Fruit fly (Drosophila melanogaster): ENCODE measurements around the gene Wdr82.

The Wdr82 gene

dm6 chr2L:8346260-8346659, 28.0 kb upstream of the Wdr82 start, which contains the start of gene CG7778:
CG7778 (plus strand) TSS chr2L:8346620.
- TF ChIP-seq Pif1B (GFP tag; optimal IDR thresholded peaks at IDR 0.05), result no peak
- no peak for TF ChIP-seq CG4496 (GFP tag; IDR thresholded peaks at IDR 0.05)
- no peak for TF ChIP-seq gl (tag; optimal IDR thresholded peaks at IDR 0.05)
- no peak for TF ChIP-seq CG9948 (tag; optimal IDR thresholded peaks at IDR 0.05)
- TF ChIP-seq Pif1A (GFP tag; optimal IDR thresholded peaks at IDR 0.05), result no peak
- no peak for TF ChIP-seq CG15710 (tag; optimal IDR thresholded peaks at IDR 0.05)
- TF ChIP-seq CG12605 (GFP tag; IDR thresholded peaks at IDR 0.05), result no peak
- TF ChIP-seq CG17806 (tag; optimal IDR thresholded peaks at IDR 0.05), result no peak
- no peak for TF ChIP-seq CG10348 (GFP tag; IDR thresholded peaks at IDR 0.05)
- TF ChIP-seq CG8159 (tag; optimal IDR thresholded peaks at IDR 0.05), result no peak
- no peak for TF ChIP-seq Ets98B (GFP tag; IDR thresholded peaks at IDR 0.05)
- TF ChIP-seq EcR (GFP tag; optimal IDR thresholded peaks at IDR 0.05), result no peak
- TF ChIP-seq CG13204 (GFP tag; optimal IDR thresholded peaks at IDR 0.05), result no peak
- no peak for TF ChIP-seq Snoo (tag; optimal IDR thresholded peaks at IDR 0.05)
- no peak for TF ChIP-seq CG14655 (GFP tag; optimal IDR thresholded peaks at IDR 0.05)
- no peak for TF ChIP-seq fd96Ca (GFP tag; IDR thresholded peaks at IDR 0.05)
- no peak for TF ChIP-seq CG32121 (GFP tag; IDR thresholded peaks at IDR 0.05)

dm6 chr2L:8350560-8351171, 23.6 kb upstream of the Wdr82 start:
- no peak for TF ChIP-seq CG8301 (tag; optimal IDR thresholded peaks at IDR 0.05)
- TF ChIP-seq Pif1B (GFP tag; optimal IDR thresholded peaks at IDR 0.05), result no peak
- no peak for TF ChIP-seq CG34367 (tag; optimal IDR thresholded peaks at IDR 0.05)
- no peak for TF ChIP-seq CG17806 (tag; optimal IDR thresholded peaks at IDR 0.05)
- no peak for TF ChIP-seq CG8159 (tag; optimal IDR thresholded peaks at IDR 0.05)
- TF ChIP-seq Snoo (tag; optimal IDR thresholded peaks at IDR 0.05), result no peak
- no peak for TF ChIP-seq rn (GFP tag; IDR thresholded peaks at IDR 0.05)
- TF ChIP-seq CG15710 (tag; optimal IDR thresholded peaks at IDR 0.05), result no peak
- no peak for TF ChIP-seq EcR (GFP tag; optimal IDR thresholded peaks at IDR 0.05)
- TF ChIP-seq D1 (tag; optimal IDR thresholded peaks at IDR 0.05), result no peak
- TF ChIP-seq CG14655 (GFP tag; optimal IDR thresholded peaks at IDR 0.05), result no peak
- TF ChIP-seq Ets98B (GFP tag; IDR thresholded peaks at IDR 0.05), result no peak
- no peak for TF ChIP-seq CG13204 (GFP tag; optimal IDR thresholded peaks at IDR 0.05)
- no peak for TF ChIP-seq CG9948 (tag; optimal IDR thresholded peaks at IDR 0.05)
- no peak for TF ChIP-seq gl (tag; optimal IDR thresholded peaks at IDR 0.05)

DNA sequence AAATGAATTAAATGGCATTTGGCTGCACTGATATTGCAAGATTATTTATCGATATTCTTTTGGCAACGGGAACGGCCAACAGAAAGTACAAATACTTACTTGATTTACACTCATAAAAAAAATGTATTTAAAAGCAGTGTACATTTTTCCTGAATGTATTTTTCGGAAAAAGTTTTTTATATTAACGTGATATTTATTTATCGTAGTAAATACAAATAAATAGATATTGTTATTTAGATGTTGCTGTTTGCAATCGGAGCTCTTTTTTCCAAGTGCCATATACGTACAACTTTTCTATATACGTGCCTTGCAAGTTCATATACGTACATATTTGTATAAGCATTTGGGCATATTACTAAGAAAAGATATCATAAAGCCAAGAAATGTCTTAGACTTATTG, 22.9 kb upstream of the Wdr82 start:
- TF ChIP-seq CG32121 (GFP tag; IDR thresholded peaks at IDR 0.05) (no peak), fd96Ca (GFP tag; IDR thresholded peaks at IDR 0.05) (no peak), D1 (tag; optimal IDR thresholded peaks at IDR 0.05) (no peak), CG4496 (GFP tag; IDR thresholded peaks at IDR 0.05) (no peak)

DNA sequence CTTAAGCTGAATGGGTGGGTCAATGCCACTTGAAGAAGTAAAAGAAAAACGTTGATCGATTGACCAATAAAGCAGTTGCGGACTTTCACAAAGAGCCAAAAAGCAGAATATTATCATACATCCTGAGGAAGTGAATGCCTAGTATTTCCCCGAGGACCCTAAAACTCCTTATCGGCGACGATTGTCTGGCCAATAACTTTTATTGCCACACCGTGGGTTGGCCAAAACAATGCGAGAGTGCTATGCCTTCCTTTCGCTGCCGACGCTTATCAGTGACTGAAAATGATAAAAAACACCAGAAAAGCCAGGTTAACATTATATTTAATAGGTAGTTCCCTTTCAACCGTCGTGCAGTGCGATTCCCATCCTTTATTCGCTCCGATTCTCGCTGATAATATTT, 22.4 kb upstream of the Wdr82 start, which contains the start of gene Mur29B:
TSS of gene Mur29B (plus strand) at position 324 of the 400 bp plus-strand sequence.
- no peak for TF ChIP-seq CG9948 (tag; optimal IDR thresholded peaks at IDR 0.05)
- TF ChIP-seq D1 (tag; optimal IDR thresholded peaks at IDR 0.05), result no peak
- no peak for TF ChIP-seq CG4496 (GFP tag; IDR thresholded peaks at IDR 0.05)
- no peak for TF ChIP-seq CG15710 (tag; optimal IDR thresholded peaks at IDR 0.05)

DNA sequence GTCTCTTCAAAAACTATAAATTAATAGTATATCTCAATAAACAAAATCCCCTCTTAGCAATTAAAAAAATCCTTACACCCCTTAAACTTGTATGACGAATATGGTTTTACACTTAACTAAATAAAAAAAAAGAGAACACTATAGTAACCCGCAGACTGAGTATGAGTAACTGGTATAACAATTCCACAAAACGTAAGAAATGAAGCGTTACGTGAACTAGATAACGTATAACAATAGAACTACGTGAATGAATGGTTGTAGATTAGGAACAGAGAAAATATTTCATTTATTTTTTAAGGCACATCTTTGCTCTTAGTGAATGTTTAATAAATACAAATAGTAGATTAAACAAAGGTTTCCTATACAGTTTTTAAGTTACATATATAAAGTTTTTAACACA, 18.8 kb upstream of the Wdr82 start:
- TF ChIP-seq CG17806 (tag; optimal IDR thresholded peaks at IDR 0.05) (no peak), CG8159 (tag; optimal IDR thresholded peaks at IDR 0.05) (no peak), CG9948 (tag; optimal IDR thresholded peaks at IDR 0.05) (no peak), D1 (tag; optimal IDR thresholded peaks at IDR 0.05) (no peak), CG32121 (GFP tag; IDR thresholded peaks at IDR 0.05) (no peak), fd96Ca (GFP tag; IDR thresholded peaks at IDR 0.05) (no peak)

dm6 chr2L:8361204-8361952, 12.9 kb upstream of the Wdr82 start:
- peak; percentile 56 for TF ChIP-seq CG8159 (tag; optimal IDR thresholded peaks at IDR 0.05)
- peak; percentile 37 for TF ChIP-seq CG34367 (tag; optimal IDR thresholded peaks at IDR 0.05)
- no peak for TF ChIP-seq fd96Ca (GFP tag; IDR thresholded peaks at IDR 0.05)
- TF ChIP-seq CG13204 (GFP tag; optimal IDR thresholded peaks at IDR 0.05), result no peak
- TF ChIP-seq CG9948 (tag; optimal IDR thresholded peaks at IDR 0.05), result peak; percentile 57
- peak; percentile 40; the same call in 1 of the 3 replicates for TF ChIP-seq CG4496 (GFP tag; IDR thresholded peaks at IDR 0.05)
- TF ChIP-seq CG10348 (GFP tag; IDR thresholded peaks at IDR 0.05), result no peak
- TF ChIP-seq CG8301 (tag; optimal IDR thresholded peaks at IDR 0.05), result peak; percentile 59
- peak; percentile 7 for TF ChIP-seq D1 (tag; optimal IDR thresholded peaks at IDR 0.05)
- no peak for TF ChIP-seq Ets98B (GFP tag; IDR thresholded peaks at IDR 0.05)
- TF ChIP-seq CG14655 (GFP tag; optimal IDR thresholded peaks at IDR 0.05), result peak; percentile 67
- TF ChIP-seq rn (GFP tag; IDR thresholded peaks at IDR 0.05), result no peak
- TF ChIP-seq EcR (GFP tag; optimal IDR thresholded peaks at IDR 0.05), result no peak
- no peak for TF ChIP-seq CG12605 (GFP tag; IDR thresholded peaks at IDR 0.05)
- peak; percentile 46 for TF ChIP-seq Pif1A (GFP tag; optimal IDR thresholded peaks at IDR 0.05)
- peak; percentile 30 for TF ChIP-seq Snoo (tag; optimal IDR thresholded peaks at IDR 0.05)
- TF ChIP-seq CG32121 (GFP tag; IDR thresholded peaks at IDR 0.05), result no peak
- peak; percentile 38 for TF ChIP-seq CG17806 (tag; optimal IDR thresholded peaks at IDR 0.05)
- TF ChIP-seq CG15710 (tag; optimal IDR thresholded peaks at IDR 0.05), result peak; percentile 64
- TF ChIP-seq gl (tag; optimal IDR thresholded peaks at IDR 0.05), result no peak
- TF ChIP-seq Pif1B (GFP tag; optimal IDR thresholded peaks at IDR 0.05), result no peak
